Worm (Caenorhabditis elegans) whole organism, mixed stage, embryonic: ENCODE data around the gene F01D5.2.
"Not testable (repeated sequence)": the region's sequence is repeated elsewhere in the genome, so short reads cannot be mapped to it uniquely, and the experiment has no call there.

Source experiments
- ces-1 ChIP-seq: fragments of 150-350 bp; optimal IDR thresholded peaks from 2 replicates; lab custom pipeline; 2014; ENCODE audit warnings: missing biosample characterization, missing genetic modification reagents, missing genetic modification characterization
- elt-3 ChIP-seq: fragments of 150-350 bp; optimal IDR thresholded peaks from 2 replicates; lab custom pipeline; 2014; ENCODE audit warnings: missing biosample characterization, missing genetic modification characterization
- lin-13 ChIP-seq: fragments of 150-350 bp; optimal IDR thresholded peaks from 2 replicates; lab custom pipeline; 2014; ENCODE audit warnings: missing biosample characterization, missing genetic modification characterization
- mab-5 ChIP-seq: fragments of 150-350 bp; optimal IDR thresholded peaks from 2 replicates; lab custom pipeline; 2014; ENCODE audit warnings: missing biosample characterization, missing genetic modification characterization
- nhr-237 ChIP-seq: fragments of 150-350 bp; optimal IDR thresholded peaks from 2 replicates; lab custom pipeline; 2014; ENCODE audit warnings: missing biosample characterization, missing genetic modification characterization
- nhr-76 ChIP-seq: sonication (generic microtip); optimal IDR thresholded peaks from 2 replicates; lab custom pipeline; 2017; ENCODE audit warnings: missing biosample characterization, missing genetic modification characterization
- pha-4 ChIP-seq: fragments of 150-350 bp; optimal IDR thresholded peaks from 2 replicates; lab custom pipeline; 2018; ENCODE audit warnings: missing biosample characterization, missing genetic modification reagents, missing genetic modification characterization
- snpc-4 ChIP-seq: fragments of 150-350 bp; optimal IDR thresholded peaks from 2 replicates; lab custom pipeline; 2014; ENCODE audit warnings: missing biosample characterization, missing genetic modification characterization
- sptf-1 ChIP-seq: sonication (generic microtip); optimal IDR thresholded peaks from 2 replicates; lab custom pipeline; 2017; ENCODE audit warnings: mild to moderate bottlenecking, missing genetic modification characterization, moderate library complexity, missing compliant biosample characterization
- tbx-8 ChIP-seq: fragments of 200-800 bp; sonication (Bioruptor generic); optimal IDR thresholded peaks from 2 replicates; lab custom pipeline; 2018; ENCODE audit warnings: mild to moderate bottlenecking, missing genetic modification characterization, moderate library complexity, missing compliant biosample characterization
- unc-39 ChIP-seq: fragments of 150-350 bp; optimal IDR thresholded peaks from 2 replicates; lab custom pipeline; 2014; ENCODE audit warnings: missing biosample characterization, missing genetic modification characterization
- unc-62 ChIP-seq: fragments of 150-350 bp; optimal IDR thresholded peaks from 2 replicates; lab custom pipeline; 2014; ENCODE audit warnings: missing biosample characterization, missing genetic modification reagents, missing genetic modification characterization
- zip-8 ChIP-seq: fragments of 150-350 bp; optimal IDR thresholded peaks from 2 replicates; lab custom pipeline; 2014; ENCODE audit warnings: missing biosample characterization, missing genetic modification characterization

ce11 chrII:14021230-14021629 is 22.4 kb upstream of the F01D5.2 start, which contains the start of gene F01D5.10:
- TF ChIP-seq elt-3; unc-39; lin-13 (tag; lab: Kevin White, UChicago); nhr-237 (tag; lab: Kevin White, UChicago); sptf-1 (tag; lab: Kevin White, UChicago); nhr-76 (tag; lab: Kevin White, UChicago); pha-4; ces-1 (GFP tag; lab: Kevin White, UChicago); snpc-4 (tag; lab: Kevin White, UChicago); tbx-8 (GFP tag; lab: Kevin White, UChicago); unc-62 (GFP tag; lab: Kevin White, UChicago); mab-5 (tag; lab: Kevin White, UChicago); zip-8 (tag; lab: Kevin White, UChicago): not testable (repeated sequence)
